Fruit fly (Drosophila melanogaster) whole organism, adult: Measurements from ENCODE around the gene Pvr.

Source experiments
- CG5204 ChIP-seq: fragments of 200-800 bp; sonication (Bioruptor generic); optimal IDR thresholded peaks from 2 replicates; lab custom pipeline; 2016; ENCODE audit warnings: missing biosample characterization, missing genetic modification characterization
- CG7045 ChIP-seq: fragments of 200-800 bp; sonication (Bioruptor generic); optimal IDR thresholded peaks from 2 replicates; lab custom pipeline; 2017; ENCODE audit warnings: missing biosample characterization, mild to moderate bottlenecking, missing genetic modification characterization
- CG7101 ChIP-seq: fragments of 200-800 bp; sonication (Bioruptor generic); optimal IDR thresholded peaks from 2 replicates; lab custom pipeline; 2018; ENCODE audit warnings: missing biosample characterization, mild to moderate bottlenecking, missing genetic modification characterization, moderate library complexity
- Clk ChIP-seq: fragments of 200-800 bp; sonication (Bioruptor generic); optimal IDR thresholded peaks from 2 replicates; lab custom pipeline; 2017; ENCODE audit warnings: missing biosample characterization, missing genetic modification characterization
- Crg-1 ChIP-seq: fragments of 200-800 bp; sonication (Bioruptor generic); optimal IDR thresholded peaks from 2 replicates; lab custom pipeline; 2016; ENCODE audit warnings: missing biosample characterization, missing genetic modification characterization
- bab1 ChIP-seq: fragments of 200-800 bp; sonication (Bioruptor generic); optimal IDR thresholded peaks from 3 replicates; lab custom pipeline; 2019; ENCODE audit warnings: missing biosample characterization, mild to moderate bottlenecking, missing genetic modification characterization, moderate library complexity

DNA sequence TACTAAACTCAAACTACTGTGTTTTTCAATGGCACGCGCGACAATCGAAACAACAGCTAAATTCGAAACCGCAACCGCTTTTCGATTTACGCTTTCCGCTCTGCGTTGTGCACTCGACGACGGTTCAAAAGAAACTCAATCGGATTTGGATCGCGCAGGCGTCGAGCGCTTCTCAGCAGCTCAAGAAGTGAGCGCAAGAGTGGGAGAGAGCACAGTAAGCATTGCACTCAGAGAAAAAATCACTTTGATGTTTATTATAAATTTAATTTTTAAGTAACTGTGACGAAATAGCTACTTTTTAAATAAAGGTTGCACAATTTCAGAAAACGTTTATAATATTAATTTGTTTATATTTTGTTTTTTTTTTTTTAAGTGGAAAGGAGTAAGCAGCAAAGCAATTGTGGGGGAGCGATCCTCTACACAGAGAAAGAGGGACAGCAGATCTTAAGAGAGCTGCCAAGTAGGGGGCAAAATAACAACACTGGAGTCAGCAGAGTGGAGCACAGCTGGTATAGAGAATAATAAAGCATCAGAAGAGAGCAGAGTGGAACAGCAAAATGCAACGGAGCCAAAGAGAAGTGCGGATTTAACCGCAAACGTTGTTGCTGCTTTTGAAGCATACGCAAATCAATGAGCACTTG is 38.0 kb upstream of the Pvr start:
- peak; percentile 90 for TF ChIP-seq Clk (GFP tag; lab: Kevin White, UChicago)
- peak; percentile 89 for TF ChIP-seq CG5204 (GFP tag; lab: Kevin White, UChicago)
- peak; percentile 98 for TF ChIP-seq bab1 (GFP tag; lab: Kevin White, UChicago)
- TF ChIP-seq CG7101: peak; percentile 98
- TF ChIP-seq CG7045 (GFP tag; lab: Kevin White, UChicago): peak; percentile 91
- peak; percentile 92 for TF ChIP-seq Crg-1 (GFP tag; lab: Kevin White, UChicago)
